Worm (Caenorhabditis elegans) whole organism, L1 larva: ENCODE measurements around the gene Y55F3AM.21.

Experiments
- aly-2 ChIP-seq: fragments of 150-350 bp; optimal IDR thresholded peaks from 2 replicates; lab custom pipeline; 2014; ENCODE audit warnings: missing biosample characterization, missing genetic modification characterization
- elt-2 ChIP-seq: sonication (generic microtip); optimal IDR thresholded peaks from 2 replicates; lab custom pipeline; 2016; ENCODE audit warnings: missing genetic modification characterization, mild to moderate bottlenecking, inconsistent platforms, missing compliant biosample characterization, missing genetic modification reagents
- elt-3 ChIP-seq, 6 experiments: fragments of 150-350 bp in 1 of 6; sonication (generic microtip); optimal IDR thresholded peaks; 2 replicates each; lab custom pipeline; 2017 to 2018; ENCODE audit warnings: missing biosample characterization in 6 of 6, missing genetic modification characterization in 6 of 6, inconsistent platforms in 1 of 6
- fos-1 ChIP-seq: fragments of 150-350 bp; optimal IDR thresholded peaks from 2 replicates; lab custom pipeline; 2014; ENCODE audit warnings: missing biosample characterization, missing genetic modification characterization
- jun-1 ChIP-seq: fragments of 150-350 bp; optimal IDR thresholded peaks from 2 replicates; lab custom pipeline; 2014; ENCODE audit warnings: missing biosample characterization, missing genetic modification reagents, missing genetic modification characterization
- lin-39 ChIP-seq: fragments of 150-350 bp; optimal IDR thresholded peaks from 2 replicates; lab custom pipeline; 2014; ENCODE audit warnings: missing biosample characterization, missing genetic modification reagents, missing genetic modification characterization
- nhr-28 ChIP-seq: fragments of 150-350 bp; optimal IDR thresholded peaks from 2 replicates; lab custom pipeline; 2014; ENCODE audit warnings: missing biosample characterization, missing genetic modification characterization
- nhr-76 ChIP-seq: sonication (generic microtip); optimal IDR thresholded peaks from 2 replicates; lab custom pipeline; 2017; ENCODE audit warnings: missing biosample characterization, missing genetic modification characterization
- skn-1 ChIP-seq: fragments of 150-350 bp; optimal IDR thresholded peaks from 2 replicates; lab custom pipeline; 2014; ENCODE audit warnings: missing biosample characterization, missing genetic modification characterization
- snpc-4 ChIP-seq: fragments of 150-350 bp; optimal IDR thresholded peaks from 2 replicates; lab custom pipeline; 2014; ENCODE audit warnings: missing biosample characterization, missing genetic modification characterization
- unc-62 ChIP-seq: fragments of 150-350 bp; optimal IDR thresholded peaks from 2 replicates; lab custom pipeline; 2014; ENCODE audit warnings: missing biosample characterization, missing genetic modification reagents, missing genetic modification characterization

- TF ChIP-seq snpc-4, result no peak
- no peak for TF ChIP-seq nhr-76 (tag; lab: Kevin White, UChicago)
- TF ChIP-seq aly-2 (tag; lab: Kevin White, UChicago), result no peak
- TF ChIP-seq elt-3 (tag; optimal IDR thresholded peaks at IDR 0.05; lab: Kevin White, UChicago), result no peak
- TF ChIP-seq skn-1 (tag; lab: Kevin White, UChicago), result no peak
- TF ChIP-seq lin-39 (tag; lab: Kevin White, UChicago), result no peak
- no peak for TF ChIP-seq elt-2 (tag; lab: Kevin White, UChicago)
- TF ChIP-seq nhr-28 (tag; lab: Kevin White, UChicago), result no peak
- no peak for TF ChIP-seq jun-1 (tag; lab: Kevin White, UChicago)
- TF ChIP-seq fos-1 (tag; lab: Kevin White, UChicago), result no peak
- no peak for TF ChIP-seq unc-62 (GFP tag; lab: Kevin White, UChicago)
These were observed 7.2 kb downstream of the Y55F3AM.21 start, which contains the start of gene Y55F3AM.11 for ce11 chrIV:1044287-1044686.
